Worm (Caenorhabditis elegans): ENCODE data around the gene T27A1.3.
A peak's percentile ranks its signal among the peaks of the same experiment; 100 is the strongest.

Gene T27A1.3

DNA sequence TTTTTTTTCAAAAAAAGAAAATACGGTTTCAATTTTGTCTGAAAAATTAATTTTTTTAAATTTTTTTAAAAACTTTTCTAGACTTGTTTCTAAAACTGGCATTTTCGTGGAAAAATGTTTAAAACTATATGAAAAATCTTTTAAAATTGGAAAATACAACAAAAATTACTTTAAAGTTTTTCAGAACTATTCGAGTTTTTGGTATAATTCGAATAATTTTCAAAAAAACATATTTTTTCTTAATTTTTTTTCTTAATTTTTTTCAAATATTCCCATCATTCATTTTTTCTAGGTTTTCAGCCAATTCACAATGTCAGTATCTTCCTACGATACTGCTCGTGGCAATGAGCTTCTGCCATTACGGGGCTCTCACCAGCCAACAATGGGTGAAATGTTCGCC lies 13.0 kb upstream of the T27A1.3 start, which contains the start of gene slc-36.2:
Gene slc-36.2 (plus strand): TSS at position 301 of the 400 bp plus-strand sequence.
- no peak for TF ChIP-seq drap-1 (GFP tag; optimal IDR thresholded peaks at IDR 0.05)
- TF ChIP-seq mab-5 (tag; optimal IDR thresholded peaks at IDR 0.05), result no peak
- TF ChIP-seq nhr-237 (tag; optimal IDR thresholded peaks at IDR 0.05), result no peak

DNA sequence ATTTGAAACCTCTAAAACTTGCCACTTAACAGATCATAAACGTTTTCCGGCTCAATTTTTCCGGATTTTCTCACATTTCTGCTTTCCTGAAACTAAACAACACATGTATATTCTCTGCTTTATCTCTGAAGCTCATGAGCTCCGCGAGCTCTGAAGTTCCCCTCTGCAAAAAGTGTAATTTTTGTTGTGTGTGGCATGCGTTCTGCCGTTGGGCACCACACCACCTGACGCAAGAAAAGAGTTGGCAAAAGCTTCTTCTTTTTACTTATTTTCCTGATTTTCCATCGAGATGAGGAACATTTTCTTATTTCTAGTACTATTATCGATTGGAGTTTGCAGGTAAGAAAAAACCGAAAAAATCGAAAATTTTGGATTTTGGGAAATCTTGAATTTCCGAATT lies 9.0 kb upstream of the T27A1.3 start, which contains the start of gene lgc-34:
Gene lgc-34 (plus strand): TSS at position 200 of the 400 bp plus-strand sequence.
- TF ChIP-seq unc-120 (tag; optimal IDR thresholded peaks at IDR 0.05; ENCODE audit: poor library complexity, severe bottlenecking) (peak; percentile 35), cnd-1 (tag; optimal IDR thresholded peaks at IDR 0.05) (no peak), ceh-43 (GFP tag; optimal IDR thresholded peaks at IDR 0.05) (no peak), hlh-1 (tag; optimal IDR thresholded peaks at IDR 0.05) (peak; percentile 95)

ce11 chrII:536775-537174 lies 1.4 kb downstream of the T27A1.3 start, which contains the start of gene T27A1.2:
TSS of gene T27A1.2 (minus strand) at chrII:536875.
- TF ChIP-seq nhr-76 (tag; optimal IDR thresholded peaks at IDR 0.05) (no peak), nhr-28 (tag; optimal IDR thresholded peaks at IDR 0.05) (no peak)

ce11 chrII:542416-542815 lies 7.1 kb downstream of the T27A1.3 start:
- TF ChIP-seq nhr-76 (tag; optimal IDR thresholded peaks at IDR 0.05) (no peak), flh-1 (GFP tag; optimal IDR thresholded peaks at IDR 0.05) (no peak), sptf-1 (tag; optimal IDR thresholded peaks at IDR 0.05) (no peak), M03D4.4 (tag; optimal IDR thresholded peaks at IDR 0.05) (no peak), elt-3 (tag; optimal IDR thresholded peaks at IDR 0.05) (no peak), snpc-4 (tag; optimal IDR thresholded peaks at IDR 0.05) (no peak), mep-1 (tag; optimal IDR thresholded peaks at IDR 0.05) (no peak), lin-32 (GFP tag; optimal IDR thresholded peaks at IDR 0.05) (no peak), ham-2 (GFP tag; optimal IDR thresholded peaks at IDR 0.05) (no peak), bed-3 (GFP tag; optimal IDR thresholded peaks at IDR 0.05) (no peak), ceh-83 (GFP tag; optimal IDR thresholded peaks at IDR 0.05) (no peak), unc-62 (GFP tag; optimal IDR thresholded peaks at IDR 0.05) (no peak), ces-1 (GFP tag; optimal IDR thresholded peaks at IDR 0.05) (no peak)

DNA sequence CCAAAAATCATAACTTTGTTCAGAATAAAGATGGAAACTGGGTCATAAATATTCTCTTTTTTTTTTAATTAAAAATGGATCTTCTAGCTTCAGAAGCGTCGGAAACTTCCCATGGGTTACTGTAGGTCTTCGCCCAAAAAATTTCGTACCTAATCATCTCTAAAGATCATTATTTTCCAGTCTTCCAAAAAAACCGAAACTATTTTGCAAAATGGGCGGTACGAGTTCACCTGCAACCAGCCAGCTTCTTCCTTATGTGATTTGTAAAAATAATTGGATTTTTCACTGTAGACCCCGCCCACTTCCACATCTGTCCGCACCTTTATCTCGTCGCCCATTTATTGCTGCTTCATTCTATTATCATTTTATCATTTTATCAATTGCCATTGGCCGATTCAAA lies 11.1 kb downstream of the T27A1.3 start, which contains the start of gene mlt-10:
Gene mlt-10 (plus strand): TSS at position 301 of the 400 bp plus-strand sequence.
- no peak for TF ChIP-seq lsy-2 (tag; optimal IDR thresholded peaks at IDR 0.05)
- TF ChIP-seq mls-2 (tag; optimal IDR thresholded peaks at IDR 0.05), result no peak
- TF ChIP-seq unc-120 (tag; optimal IDR thresholded peaks at IDR 0.05; ENCODE audit: poor library complexity, severe bottlenecking), result no peak
- no peak for TF ChIP-seq ceh-39 (tag; optimal IDR thresholded peaks at IDR 0.05)

ce11 chrII:549501-549900 lies 14.2 kb downstream of the T27A1.3 start:
- TF ChIP-seq sem-2 (GFP tag; optimal IDR thresholded peaks at IDR 0.05) (no peak), tbx-8 (GFP tag; optimal IDR thresholded peaks at IDR 0.05) (no peak), ceh-43 (GFP tag; optimal IDR thresholded peaks at IDR 0.05) (no peak), nhr-28 (tag; optimal IDR thresholded peaks at IDR 0.05) (no peak), pha-4 (tag; optimal IDR thresholded peaks at IDR 0.05) (no peak), unc-120 (tag; optimal IDR thresholded peaks at IDR 0.05; ENCODE audit: poor library complexity, severe bottlenecking) (no peak), elt-3 (tag; optimal IDR thresholded peaks at IDR 0.05) (no peak), unc-62 (GFP tag; optimal IDR thresholded peaks at IDR 0.05) (no peak), bed-3 (GFP tag; optimal IDR thresholded peaks at IDR 0.05) (no peak), blmp-1 (tag; optimal IDR thresholded peaks at IDR 0.05) (no peak), elt-1 (tag; optimal IDR thresholded peaks at IDR 0.05; ENCODE audit: borderline replicate concordance, insufficient read depth) (no peak), mab-5 (tag; optimal IDR thresholded peaks at IDR 0.05) (no peak), zip-8 (tag; optimal IDR thresholded peaks at IDR 0.05) (no peak), ztf-11 (tag; optimal IDR thresholded peaks at IDR 0.05) (no peak), nhr-76 (tag; optimal IDR thresholded peaks at IDR 0.05) (no peak), lin-32 (GFP tag; optimal IDR thresholded peaks at IDR 0.05) (no peak), cnd-1 (tag; optimal IDR thresholded peaks at IDR 0.05) (no peak), ces-1 (GFP tag; optimal IDR thresholded peaks at IDR 0.05) (no peak), lsy-2 (tag; optimal IDR thresholded peaks at IDR 0.05) (no peak), sptf-1 (tag; optimal IDR thresholded peaks at IDR 0.05) (no peak)

Measured in whole organism, mixed stage, embryonic.